Fruit fly (Drosophila melanogaster) whole organism, wandering third instar larva: ENCODE measurements around the gene Trpgamma.

Experiments
- Abd-B ChIP-seq: fragments of >200 bp; optimal IDR thresholded peaks from 2 replicates; lab custom pipeline; 2017; ENCODE audit warnings: missing biosample characterization, missing genetic modification characterization
- CG32264 ChIP-seq: fragments of 200-800 bp; sonication (Bioruptor generic); optimal IDR thresholded peaks from 2 replicates; lab custom pipeline; 2016; ENCODE audit warnings: missing biosample characterization, missing genetic modification characterization
- CG9705 ChIP-seq: fragments of 200-800 bp; sonication (Bioruptor generic); optimal IDR thresholded peaks from 2 replicates; lab custom pipeline; 2018; ENCODE audit warnings: missing biosample characterization, mild to moderate bottlenecking, missing genetic modification characterization
- CrebA ChIP-seq: fragments of 200-800 bp; sonication (Bioruptor generic); optimal IDR thresholded peaks from 2 replicates; lab custom pipeline; 2016; ENCODE audit warnings: missing biosample characterization, mild to moderate bottlenecking, missing genetic modification characterization, borderline replicate concordance
- Dfd ChIP-seq: fragments of >200 bp; optimal IDR thresholded peaks from 2 replicates; lab custom pipeline; 2017; ENCODE audit warnings: missing biosample characterization, missing genetic modification characterization
- Dif ChIP-seq: fragments of 200-275, 200-300 bp; sonication (Bioruptor generic); optimal IDR thresholded peaks from 2 replicates; lab custom pipeline; 2018; ENCODE audit warnings: missing biosample characterization, missing genetic modification characterization; ENCODE audit not compliant: partially characterized antibody
- GATAd ChIP-seq: sonication (Bioruptor generic); optimal IDR thresholded peaks from 2 replicates; lab custom pipeline; 2016; ENCODE audit warnings: missing biosample characterization, missing genetic modification characterization
- HLH106 ChIP-seq: fragments of 200-800 bp; optimal IDR thresholded peaks from 3 replicates; lab custom pipeline; 2019; ENCODE audit warnings: missing biosample characterization, mild to moderate bottlenecking, missing genetic modification characterization, moderate library complexity
- Hnf4 ChIP-seq: fragments of 200-800 bp; sonication (Bioruptor generic); optimal IDR thresholded peaks from 2 replicates; lab custom pipeline; 2016; ENCODE audit warnings: missing biosample characterization, mild to moderate bottlenecking, missing genetic modification characterization
- Hr78 ChIP-seq: fragments of >200 bp; optimal IDR thresholded peaks from 2 replicates; lab custom pipeline; 2017; ENCODE audit warnings: missing biosample characterization, missing genetic modification characterization
- Hr83 ChIP-seq: fragments of 200-300 bp; sonication (Bioruptor generic); optimal IDR thresholded peaks from 2 replicates; lab custom pipeline; 2016; ENCODE audit warnings: missing biosample characterization, mild to moderate bottlenecking, missing genetic modification characterization, moderate library complexity; ENCODE audit not compliant: poor library complexity, severe bottlenecking
- Jra ChIP-seq: sonication (Bioruptor generic); optimal IDR thresholded peaks from 2 replicates; lab custom pipeline; 2016; ENCODE audit warnings: missing biosample characterization, missing genetic modification characterization
- Mio ChIP-seq: sonication (Bioruptor generic); optimal IDR thresholded peaks from 2 replicates; lab custom pipeline; 2016; ENCODE audit warnings: missing biosample characterization, missing genetic modification characterization
- Myc ChIP-seq: fragments of >200 bp; optimal IDR thresholded peaks from 2 replicates; lab custom pipeline; 2017
- N ChIP-seq: fragments of >200 bp; optimal IDR thresholded peaks from 2 replicates; lab custom pipeline; 2018; ENCODE audit warnings: missing biosample characterization, missing external identifiers, missing genetic modification characterization
- OdsH ChIP-seq: fragments of 200-800 bp; sonication (Bioruptor generic); optimal IDR thresholded peaks from 2 replicates; lab custom pipeline; 2016; ENCODE audit warnings: missing biosample characterization, mild to moderate bottlenecking, missing genetic modification characterization
- Rel ChIP-seq, 2 experiments: fragments of 200-800 bp; sonication (Bioruptor generic) in 1 of 2; optimal IDR thresholded peaks; 2 replicates in 1 of 2; 3 replicates in 1 of 2; lab custom pipeline; 2016 to 2019; ENCODE audit warnings: mild to moderate bottlenecking in 2 of 2, missing biosample characterization in 2 of 2, missing genetic modification characterization in 2 of 2, moderate library complexity in 1 of 2
- Sp1 ChIP-seq: fragments of 200-800 bp; sonication (Bioruptor generic); optimal IDR thresholded peaks from 3 replicates; lab custom pipeline; 2019; ENCODE audit warnings: missing biosample characterization, mild to moderate bottlenecking, missing genetic modification characterization, moderate library complexity
- Vsx2 ChIP-seq: fragments of 200-300, 225-300 bp; sonication (Bioruptor generic); optimal IDR thresholded peaks from 2 replicates; lab custom pipeline; 2018; ENCODE audit warnings: missing biosample characterization, missing genetic modification characterization; ENCODE audit not compliant: partially characterized antibody
- br ChIP-seq: fragments of 200-800 bp; sonication (Bioruptor generic); optimal IDR thresholded peaks from 2 replicates; lab custom pipeline; 2016; ENCODE audit warnings: missing biosample characterization, missing genetic modification characterization
- brk ChIP-seq: fragments of 200-800 bp; sonication (Bioruptor generic); optimal IDR thresholded peaks from 2 replicates; lab custom pipeline; 2016; ENCODE audit warnings: missing biosample characterization, mild to moderate bottlenecking, missing genetic modification characterization
- dl ChIP-seq, 2 experiments: fragments of 175-275, 200-275 bp in 1 of 2; fragments of 200-275 bp in 1 of 2; sonication (Bioruptor generic); optimal IDR thresholded peaks; lab custom pipeline; 2018; ENCODE audit warnings: mild to moderate bottlenecking in 2 of 2, missing biosample characterization in 2 of 2, missing genetic modification characterization in 2 of 2, moderate library complexity in 2 of 2; ENCODE audit not compliant: partially characterized antibody in 2 of 2, insufficient read depth in 1 of 2
- dmrt93B ChIP-seq: fragments of 200-800 bp; sonication (Bioruptor generic); optimal IDR thresholded peaks from 2 replicates; lab custom pipeline; 2018; ENCODE audit warnings: missing biosample characterization, mild to moderate bottlenecking, missing genetic modification characterization
- dsf ChIP-seq: sonication (Bioruptor generic); optimal IDR thresholded peaks from 2 replicates; lab custom pipeline; 2016; ENCODE audit warnings: missing biosample characterization, missing genetic modification characterization, borderline replicate concordance
- ey ChIP-seq: fragments of 200-800 bp; sonication (Bioruptor generic); optimal IDR thresholded peaks from 2 replicates; lab custom pipeline; 2016; ENCODE audit warnings: missing biosample characterization, missing genetic modification characterization
- foxo ChIP-seq, 2 experiments: fragments of 200-800 bp; sonication (Bioruptor generic); optimal IDR thresholded peaks; 2 replicates in 1 of 2; 3 replicates in 1 of 2; lab custom pipeline; 2016 to 2017; ENCODE audit warnings: missing biosample characterization in 2 of 2, missing genetic modification characterization in 2 of 2
- fru ChIP-seq: fragments of 200-800 bp; sonication (Bioruptor generic); optimal IDR thresholded peaks from 3 replicates; lab custom pipeline; 2016; ENCODE audit warnings: missing biosample characterization, mild to moderate bottlenecking, missing genetic modification characterization
- h ChIP-seq: fragments of 200-800 bp; sonication (Bioruptor generic); optimal IDR thresholded peaks from 3 replicates; lab custom pipeline; 2016; ENCODE audit warnings: missing biosample characterization, mild to moderate bottlenecking, missing genetic modification characterization
- jim ChIP-seq: fragments of 175-275, 200-325 bp; sonication (Bioruptor generic); optimal IDR thresholded peaks from 2 replicates; lab custom pipeline; 2016; ENCODE audit warnings: missing biosample characterization, mild to moderate bottlenecking, missing genetic modification characterization
- lola ChIP-seq: fragments of >200 bp; optimal IDR thresholded peaks from 2 replicates; lab custom pipeline; 2017; ENCODE audit warnings: missing biosample characterization, missing genetic modification characterization
- pan ChIP-seq: fragments of >200 bp; optimal IDR thresholded peaks from 2 replicates; lab custom pipeline; 2017
- psq ChIP-seq: fragments of 200-800 bp; sonication (Bioruptor generic); optimal IDR thresholded peaks from 3 replicates; lab custom pipeline; 2017; ENCODE audit warnings: missing biosample characterization, mild to moderate bottlenecking, missing genetic modification characterization, moderate library complexity
- rgr ChIP-seq: fragments of 200-800 bp; sonication (Bioruptor generic); optimal IDR thresholded peaks from 3 replicates; lab custom pipeline; 2016; ENCODE audit warnings: missing biosample characterization, mild to moderate bottlenecking, missing genetic modification characterization
- sage ChIP-seq: fragments of 200-800 bp; sonication (Bioruptor generic); optimal IDR thresholded peaks from 2 replicates; lab custom pipeline; 2016; ENCODE audit warnings: missing biosample characterization, mild to moderate bottlenecking, missing genetic modification characterization
- sv ChIP-seq: fragments of 200-800 bp; sonication (Bioruptor generic); optimal IDR thresholded peaks from 3 replicates; lab custom pipeline; 2016; ENCODE audit warnings: missing biosample characterization, missing genetic modification characterization
- tai ChIP-seq: sonication (Bioruptor generic); optimal IDR thresholded peaks from 2 replicates; lab custom pipeline; 2016; ENCODE audit warnings: missing biosample characterization, missing genetic modification characterization
- usp ChIP-seq: fragments of >200 bp; optimal IDR thresholded peaks from 2 replicates; lab custom pipeline; 2017; ENCODE audit warnings: missing biosample characterization, missing genetic modification characterization
- woc ChIP-seq: sonication (Bioruptor generic); optimal IDR thresholded peaks from 2 replicates; lab custom pipeline; 2016; ENCODE audit warnings: missing biosample characterization, mild to moderate bottlenecking, missing genetic modification characterization

Trpgamma gene

DNA sequence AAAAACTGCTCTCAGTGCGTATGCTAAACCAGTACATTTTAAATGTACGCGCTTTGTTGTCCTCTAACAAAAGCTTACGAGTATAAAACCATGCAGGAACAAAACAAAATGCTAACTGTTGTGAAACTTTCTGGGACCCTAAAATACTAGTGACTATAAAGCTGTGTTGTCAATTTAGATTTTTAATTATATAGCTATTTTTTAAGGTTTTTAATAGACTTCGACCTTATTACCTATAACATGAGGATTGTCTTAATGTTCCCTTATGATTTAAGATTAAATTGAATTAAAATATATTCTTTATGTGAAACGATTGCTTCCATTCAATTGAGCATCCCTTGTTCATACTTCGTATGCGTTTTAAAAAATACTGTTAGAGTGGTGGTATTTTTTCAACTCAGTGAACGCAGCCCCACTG is 19.8 kb downstream of the Trpgamma start (continued):
- TF ChIP-seq brk (GFP tag; lab: Kevin White, UChicago) (no peak), Hr83 (no peak), dmrt93B (GFP tag; lab: Kevin White, UChicago) (peak; percentile 40), N (GFP tag; lab: Kevin White, UChicago) (no peak), foxo (GFP tag; optimal IDR thresholded peaks at IDR 0.05; lab: Kevin White, UChicago) (peak in 1 of 2 experiments; percentile 57), dl (GFP tag; optimal IDR thresholded peaks at IDR 0.05; lab: Kevin White, UChicago; ENCODE audit: insufficient read depth in 1 of 2, partially characterized antibody in 2 of 2) (peak; percentile 81 to 90), woc (GFP tag; lab: Kevin White, UChicago) (peak; percentile 71), h (peak; percentile 49), tai (GFP tag; lab: Kevin White, UChicago) (no peak)

DNA sequence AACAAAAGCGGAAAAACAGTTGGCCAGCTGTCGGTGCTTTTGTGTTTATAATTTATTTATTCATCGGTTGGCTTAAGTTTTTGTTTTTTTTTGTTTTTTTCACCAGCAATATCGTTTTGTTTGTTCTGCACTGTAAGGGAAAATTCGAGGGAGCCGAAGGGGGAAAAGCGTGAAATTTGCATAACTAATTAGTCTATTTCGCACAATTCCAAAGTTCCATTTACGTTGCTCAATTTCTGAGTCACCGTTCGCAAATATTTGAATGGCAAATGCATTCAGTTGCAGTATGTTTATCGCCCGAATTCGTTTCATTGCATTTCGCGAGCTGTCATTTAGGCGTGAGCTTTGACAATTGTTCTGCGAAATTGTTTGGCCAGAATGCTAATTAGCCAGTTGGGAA is 23.0 kb downstream of the Trpgamma start:
- no peak for TF ChIP-seq sv (GFP tag; lab: Kevin White, UChicago)
- no peak for TF ChIP-seq lola (GFP tag; lab: Kevin White, UChicago)
- TF ChIP-seq Abd-B: no peak
- TF ChIP-seq tai (GFP tag; lab: Kevin White, UChicago): no peak
- TF ChIP-seq Myc (lab: Kevin White, UChicago): no peak
- TF ChIP-seq Hnf4: no peak
- TF ChIP-seq Hr78 (GFP tag; lab: Kevin White, UChicago): no peak
- no peak for TF ChIP-seq rgr (GFP tag; lab: Kevin White, UChicago)
- no peak for TF ChIP-seq Rel (GFP tag; optimal IDR thresholded peaks at IDR 0.05; lab: Kevin White, UChicago)
- TF ChIP-seq Rel (tag; optimal IDR thresholded peaks at IDR 0.05; lab: Kevin White, UChicago): no peak
- no peak for TF ChIP-seq GATAd
- TF ChIP-seq Sp1 (GFP tag; lab: Kevin White, UChicago): no peak
- TF ChIP-seq foxo (GFP tag; optimal IDR thresholded peaks at IDR 0.05; lab: Kevin White, UChicago): no peak
- no peak for TF ChIP-seq usp (GFP tag; lab: Kevin White, UChicago)

DNA sequence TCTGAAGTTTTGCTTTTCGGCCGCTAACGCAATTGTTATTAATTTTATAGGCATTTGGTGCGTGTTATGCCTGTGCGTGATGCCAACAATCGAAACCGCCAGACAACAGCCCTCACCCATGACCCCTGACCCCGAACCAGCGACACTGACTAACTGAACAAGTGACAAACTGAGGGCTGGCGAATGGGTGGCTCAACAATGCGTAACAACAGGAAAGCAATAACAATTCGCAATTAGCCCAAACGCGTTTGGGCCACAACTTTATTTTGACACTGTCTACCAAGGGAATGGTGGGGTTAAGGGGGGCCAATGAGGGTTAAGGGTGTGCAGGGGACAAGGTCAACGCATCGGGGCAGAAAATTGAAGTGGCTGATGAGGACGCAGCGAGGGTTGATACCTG is 27.6 kb downstream of the Trpgamma start:
- TF ChIP-seq Dfd (GFP tag; lab: Kevin White, UChicago) (no peak), GATAd (no peak), OdsH (GFP tag; lab: Kevin White, UChicago) (no peak), CrebA (GFP tag; lab: Kevin White, UChicago) (no peak), CG32264 (no peak), foxo (GFP tag; optimal IDR thresholded peaks at IDR 0.05; lab: Kevin White, UChicago) (no peak), jim (GFP tag; lab: Kevin White, UChicago) (no peak)

DNA sequence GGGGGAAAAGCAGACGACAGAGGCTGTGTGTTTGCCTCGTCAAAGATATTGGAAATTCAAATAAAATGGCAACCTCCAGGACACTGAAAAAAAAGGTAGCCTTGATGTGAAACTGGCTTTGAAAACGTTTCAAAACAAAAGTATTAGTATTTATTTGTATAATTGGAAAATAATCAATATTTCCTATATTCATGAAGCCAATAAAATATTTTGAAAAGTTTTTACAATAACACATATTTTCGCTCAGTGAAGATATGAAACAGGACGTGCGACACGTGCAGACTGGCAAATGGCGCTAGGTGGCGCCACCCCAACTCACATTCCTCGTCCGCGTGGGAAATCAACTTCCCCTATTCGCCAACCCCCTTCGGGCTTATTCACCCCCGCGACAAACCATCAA is 28.7 kb downstream of the Trpgamma start:
- no peak for TF ChIP-seq Myc (lab: Kevin White, UChicago)
- no peak for TF ChIP-seq Dif (GFP tag; lab: Kevin White, UChicago)
- no peak for TF ChIP-seq Hnf4
- no peak for TF ChIP-seq Hr78 (GFP tag; lab: Kevin White, UChicago)
- TF ChIP-seq rgr (GFP tag; lab: Kevin White, UChicago): peak; percentile 9
- no peak for TF ChIP-seq Vsx2
- TF ChIP-seq dmrt93B (GFP tag; lab: Kevin White, UChicago): no peak
- no peak for TF ChIP-seq Jra
- TF ChIP-seq usp (GFP tag; lab: Kevin White, UChicago): no peak
- TF ChIP-seq Sp1 (GFP tag; lab: Kevin White, UChicago): peak; percentile 34
- TF ChIP-seq psq: no peak
- no peak for TF ChIP-seq CG9705 (GFP tag; lab: Kevin White, UChicago)
- TF ChIP-seq br: no peak
- TF ChIP-seq OdsH (GFP tag; lab: Kevin White, UChicago): peak; percentile 7
- TF ChIP-seq tai (GFP tag; lab: Kevin White, UChicago): no peak
- TF ChIP-seq Abd-B: no peak
- no peak for TF ChIP-seq brk (GFP tag; lab: Kevin White, UChicago)
- TF ChIP-seq pan (lab: Kevin White, UChicago): no peak
- TF ChIP-seq fru (GFP tag; lab: Kevin White, UChicago): peak; percentile 50
- TF ChIP-seq dl (GFP tag; optimal IDR thresholded peaks at IDR 0.05; lab: Kevin White, UChicago; ENCODE audit: insufficient read depth in 1 of 2, partially characterized antibody in 2 of 2): no peak
- TF ChIP-seq CrebA (GFP tag; lab: Kevin White, UChicago): no peak
- no peak for TF ChIP-seq lola (GFP tag; lab: Kevin White, UChicago)
- no peak for TF ChIP-seq GATAd
- TF ChIP-seq Rel (GFP tag; optimal IDR thresholded peaks at IDR 0.05; lab: Kevin White, UChicago): no peak
- TF ChIP-seq Rel (tag; optimal IDR thresholded peaks at IDR 0.05; lab: Kevin White, UChicago): no peak
- no peak for TF ChIP-seq Hr83
- no peak for TF ChIP-seq woc (GFP tag; lab: Kevin White, UChicago)
- no peak for TF ChIP-seq sage
- no peak for TF ChIP-seq Dfd (GFP tag; lab: Kevin White, UChicago)
- TF ChIP-seq h: peak; percentile 33
- TF ChIP-seq CG32264: no peak
- no peak for TF ChIP-seq jim (GFP tag; lab: Kevin White, UChicago)
- TF ChIP-seq ey (GFP tag; lab: Kevin White, UChicago): peak; percentile 3
- TF ChIP-seq N (GFP tag; lab: Kevin White, UChicago): no peak
- TF ChIP-seq Mio: no peak
- no peak for TF ChIP-seq sv (GFP tag; lab: Kevin White, UChicago)
- peak in 1 of 2 experiments; percentile 48 for TF ChIP-seq foxo (GFP tag; optimal IDR thresholded peaks at IDR 0.05; lab: Kevin White, UChicago)
- TF ChIP-seq HLH106 (tag; lab: Kevin White, UChicago): peak; percentile 47
- no peak for TF ChIP-seq dsf (GFP tag; lab: Kevin White, UChicago)
